Fruit fly (Drosophila melanogaster) whole organism, embryonic: Measurements from ENCODE around the gene Cypl.

Source experiments
- Bteb2 ChIP-seq: fragments of 200-800 bp; sonication (Bioruptor generic); optimal IDR thresholded peaks from 2 replicates; lab custom pipeline; 2016; ENCODE audit warnings: missing biosample characterization, missing genetic modification characterization
- C15 ChIP-seq: fragments of 200-800 bp; sonication (Bioruptor generic); IDR thresholded peaks from 3 replicates; pipeline ENCODE4 v1.3.6; 2022; ENCODE audit warnings: missing biosample characterization, missing genetic modification characterization
- CG12659 ChIP-seq: fragments of 200-800 bp; sonication (Bioruptor generic); optimal IDR thresholded peaks from 3 replicates; lab custom pipeline; 2017; ENCODE audit warnings: mild to moderate bottlenecking, missing biosample characterization, missing genetic modification reagents, missing genetic modification characterization
- CG13424 ChIP-seq: fragments of 200-800 bp; sonication (Bioruptor generic); optimal IDR thresholded peaks from 2 replicates; lab custom pipeline; 2019; ENCODE audit warnings: missing biosample characterization, mild to moderate bottlenecking, missing genetic modification characterization, moderate library complexity
- CG15514 ChIP-seq: fragments of 200-800 bp; sonication (Bioruptor generic); optimal IDR thresholded peaks from 3 replicates; lab custom pipeline; 2017; ENCODE audit warnings: missing biosample characterization, missing genetic modification characterization, mild to moderate bottlenecking, moderate library complexity, missing genetic modification reagents
- CG16815 ChIP-seq: fragments of 200-800 bp; sonication (Bioruptor generic); optimal IDR thresholded peaks from 3 replicates; lab custom pipeline; 2017; ENCODE audit warnings: missing biosample characterization, mild to moderate bottlenecking, missing genetic modification characterization
- CG17385 ChIP-seq: fragments of 200-800 bp; sonication (Bioruptor generic); optimal IDR thresholded peaks from 3 replicates; lab custom pipeline; 2018; ENCODE audit warnings: missing biosample characterization, mild to moderate bottlenecking, missing genetic modification characterization
- CG17802 ChIP-seq: fragments of 200-800 bp; sonication (Bioruptor generic); optimal IDR thresholded peaks from 2 replicates; lab custom pipeline; 2018; ENCODE audit warnings: missing biosample characterization, mild to moderate bottlenecking, missing genetic modification characterization, moderate library complexity
- CG18262 ChIP-seq: fragments of 200-800 bp; optimal IDR thresholded peaks from 3 replicates; lab custom pipeline; 2019; ENCODE audit warnings: missing biosample characterization, mild to moderate bottlenecking, missing genetic modification characterization, moderate library complexity
- CG18619 ChIP-seq: fragments of 200-800 bp; sonication (Bioruptor generic); optimal IDR thresholded peaks from 3 replicates; lab custom pipeline; 2017; ENCODE audit warnings: missing biosample characterization, mild to moderate bottlenecking, missing genetic modification characterization
- CG2889 ChIP-seq: fragments of 200-800 bp; sonication (Bioruptor generic); IDR thresholded peaks from 3 replicates; pipeline ENCODE4 v1.3.6; 2022; ENCODE audit warnings: missing biosample characterization, missing genetic modification characterization
- CG30020 ChIP-seq: fragments of 200-800 bp; optimal IDR thresholded peaks from 2 replicates; lab custom pipeline; 2019; ENCODE audit warnings: missing biosample characterization, mild to moderate bottlenecking, missing genetic modification characterization, moderate library complexity
- CG3163 ChIP-seq: fragments of 200-800 bp; sonication (Bioruptor generic); optimal IDR thresholded peaks from 3 replicates; lab custom pipeline; 2016; ENCODE audit warnings: missing biosample characterization, missing genetic modification characterization
- CG32767 ChIP-seq: fragments of 200-800 bp; sonication (Bioruptor generic); IDR thresholded peaks from 2 replicates; pipeline ENCODE4 v1.3.6; 2022; ENCODE audit warnings: missing biosample characterization, missing genetic modification characterization
- CG3726 ChIP-seq: fragments of 200-800 bp; sonication (Bioruptor generic); IDR thresholded peaks from 3 replicates; pipeline ENCODE4, ENCODE4 v1.3.6; 2022; ENCODE audit warnings: missing biosample characterization, missing genetic modification characterization
- CG8089 ChIP-seq: fragments of 200-800 bp; sonication (Bioruptor generic); optimal IDR thresholded peaks from 3 replicates; lab custom pipeline; 2016; ENCODE audit warnings: missing biosample characterization, missing genetic modification characterization
- CG8388 ChIP-seq: fragments of 200-800 bp; sonication (Bioruptor generic); optimal IDR thresholded peaks from 2 replicates; lab custom pipeline; 2019; ENCODE audit warnings: missing biosample characterization, mild to moderate bottlenecking, missing genetic modification characterization, moderate library complexity
- D19B ChIP-seq: fragments of 200-800 bp; sonication (Bioruptor generic); optimal IDR thresholded peaks from 2 replicates; lab custom pipeline; 2017; ENCODE audit warnings: missing biosample characterization, mild to moderate bottlenecking, missing genetic modification characterization
- Doc2 ChIP-seq: fragments of 200-800 bp; sonication (Bioruptor generic); IDR thresholded peaks from 2 replicates; pipeline ENCODE4 v1.3.6; 2022; ENCODE audit warnings: missing biosample characterization, missing genetic modification characterization
- Drgx ChIP-seq: fragments of 200-800 bp; sonication (Bioruptor generic); IDR thresholded peaks from 2 replicates; pipeline ENCODE4 v1.3.6; 2022; ENCODE audit warnings: missing biosample characterization, missing genetic modification characterization
- HHEX ChIP-seq: fragments of 200-800 bp; sonication (Bioruptor generic); optimal IDR thresholded peaks from 3 replicates; lab custom pipeline; 2017; ENCODE audit warnings: missing biosample characterization, mild to moderate bottlenecking, missing genetic modification characterization, missing genetic modification reagents
- HmgD ChIP-seq: fragments of 200-800 bp; sonication (Bioruptor generic); optimal IDR thresholded peaks from 3 replicates; lab custom pipeline; 2016; ENCODE audit warnings: missing biosample characterization, missing genetic modification characterization
- Hr39 ChIP-seq: fragments of >200 bp; optimal IDR thresholded peaks from 2 replicates; lab custom pipeline; 2017
- Myb ChIP-seq: fragments of 200-800 bp; sonication (Bioruptor generic); optimal IDR thresholded peaks from 2 replicates; lab custom pipeline; 2016; ENCODE audit warnings: missing biosample characterization, missing genetic modification characterization
- NC2α ChIP-seq: fragments of 200-800 bp; sonication (Bioruptor generic); optimal IDR thresholded peaks from 2 replicates; lab custom pipeline; 2016; ENCODE audit warnings: missing biosample characterization, missing genetic modification characterization
- NK7.1 ChIP-seq: fragments of 200-800 bp; sonication (Bioruptor generic); optimal IDR thresholded peaks from 3 replicates; lab custom pipeline; 2016; ENCODE audit warnings: missing biosample characterization, missing genetic modification characterization
- Neu2 ChIP-seq: fragments of 200-800 bp; sonication (Bioruptor generic); optimal IDR thresholded peaks from 3 replicates; lab custom pipeline; 2016; ENCODE audit warnings: missing biosample characterization, missing genetic modification characterization, borderline replicate concordance
- Oli ChIP-seq: fragments of 200-800 bp; sonication (Bioruptor generic); optimal IDR thresholded peaks from 2 replicates; lab custom pipeline; 2018; ENCODE audit warnings: missing biosample characterization, mild to moderate bottlenecking, missing genetic modification characterization, moderate library complexity
- Opbp ChIP-seq: fragments of 200-800 bp; sonication (Bioruptor generic); IDR thresholded peaks from 3 replicates; pipeline ENCODE4 v1.3.6; 2022; ENCODE audit warnings: missing biosample characterization, missing genetic modification characterization; ENCODE audit not compliant: partially characterized antibody
- Side ChIP-seq: fragments of 200-800 bp; sonication (Bioruptor generic); optimal IDR thresholded peaks from 2 replicates; lab custom pipeline; 2016; ENCODE audit warnings: missing biosample characterization, missing genetic modification characterization
- Sox102F ChIP-seq: fragments of 200-800 bp; sonication (Bioruptor generic); optimal IDR thresholded peaks from 2 replicates; lab custom pipeline; 2018; ENCODE audit warnings: missing biosample characterization, mild to moderate bottlenecking, missing genetic modification characterization, moderate library complexity
- Vsx1 ChIP-seq: fragments of 200-800 bp; sonication (Bioruptor generic); optimal IDR thresholded peaks from 2 replicates; lab custom pipeline; 2017; ENCODE audit warnings: missing biosample characterization, mild to moderate bottlenecking, missing genetic modification characterization, missing genetic modification reagents
- ase ChIP-seq: fragments of 200-800 bp; sonication (Bioruptor generic); IDR thresholded peaks from 3 replicates; pipeline ENCODE4 v1.3.6; 2022; ENCODE audit warnings: missing biosample characterization, missing genetic modification characterization
- chinmo ChIP-seq: fragments of 200-800 bp; sonication (Bioruptor generic); IDR thresholded peaks from 4 replicates; pipeline ENCODE4 v1.3.6; 2022; ENCODE audit warnings: missing biosample characterization, missing genetic modification characterization; ENCODE audit not compliant: partially characterized antibody
- gcm2 ChIP-seq: fragments of 200-800 bp; sonication (Bioruptor generic); optimal IDR thresholded peaks from 2 replicates; lab custom pipeline; 2016; ENCODE audit warnings: missing biosample characterization, missing genetic modification characterization
- hkb ChIP-seq, 2 experiments: fragments of 200-800 bp in 1 of 2; fragments of >200 bp in 1 of 2; sonication (Bioruptor generic) in 1 of 2; IDR thresholded peaks in 1 of 2; optimal IDR thresholded peaks in 1 of 2; 2 replicates each; pipeline versions ENCODE4 v1.3.6 to Lab custom; 2017 to 2022; ENCODE audit warnings: missing biosample characterization in 1 of 2, missing genetic modification characterization in 1 of 2
- inv ChIP-seq: fragments of 200-800 bp; sonication (Bioruptor generic); IDR thresholded peaks from 2 replicates; pipeline ENCODE4 v1.3.6; 2022; ENCODE audit warnings: missing biosample characterization, missing genetic modification characterization; ENCODE audit not compliant: partially characterized antibody
- ken ChIP-seq: fragments of 200-800 bp; sonication (Bioruptor generic); IDR thresholded peaks from 3 replicates; pipeline ENCODE4 v1.3.6; 2022; ENCODE audit warnings: missing biosample characterization, missing genetic modification characterization
- lilli ChIP-seq: fragments of 200-800 bp; sonication (Bioruptor generic); optimal IDR thresholded peaks from 3 replicates; lab custom pipeline; 2016; ENCODE audit warnings: missing biosample characterization, missing genetic modification characterization
- nau ChIP-seq: fragments of 200-800 bp; sonication (Bioruptor generic); optimal IDR thresholded peaks from 3 replicates; lab custom pipeline; 2017; ENCODE audit warnings: missing biosample characterization, mild to moderate bottlenecking, missing genetic modification characterization, missing genetic modification reagents
- oc ChIP-seq: fragments of 200-800 bp; sonication (Bioruptor generic); optimal IDR thresholded peaks from 2 replicates; lab custom pipeline; 2018; ENCODE audit warnings: missing biosample characterization, mild to moderate bottlenecking, missing genetic modification characterization, moderate library complexity
- p53 ChIP-seq: fragments of 200-800 bp; sonication (Bioruptor generic); optimal IDR thresholded peaks from 2 replicates; lab custom pipeline; 2016; ENCODE audit warnings: missing biosample characterization, missing genetic modification characterization
- pho ChIP-seq: fragments of 200-800 bp; sonication (Bioruptor generic); optimal IDR thresholded peaks from 2 replicates; lab custom pipeline; 2016; ENCODE audit warnings: missing biosample characterization, missing genetic modification characterization
- ranshi ChIP-seq: fragments of 200-800 bp; sonication (Bioruptor generic); IDR thresholded peaks from 2 replicates; pipeline ENCODE4 v1.3.6; 2022; ENCODE audit warnings: missing biosample characterization, missing genetic modification characterization
- sc ChIP-seq, 3 experiments: fragments of >200 bp in 2 of 3; fragments of 200-800 bp in 1 of 3; sonication (Bioruptor generic) in 1 of 3; optimal IDR thresholded peaks; 2 replicates in 2 of 3; 3 replicates in 1 of 3; lab custom pipeline; 2017; ENCODE audit warnings: mild to moderate bottlenecking in 1 of 3, missing biosample characterization in 1 of 3, missing genetic modification characterization in 1 of 3, missing genetic modification reagents in 1 of 3
- trh ChIP-seq: fragments of 200-800 bp; sonication (Bioruptor generic); optimal IDR thresholded peaks from 2 replicates; lab custom pipeline; 2016; ENCODE audit warnings: missing biosample characterization, missing genetic modification characterization
- tup ChIP-seq: fragments of 200-800 bp; sonication (Bioruptor generic); optimal IDR thresholded peaks from 2 replicates; lab custom pipeline; 2016; ENCODE audit warnings: missing biosample characterization, mild to moderate bottlenecking, missing genetic modification characterization, moderate library complexity
- twi ChIP-seq: fragments of 200-800 bp; optimal IDR thresholded peaks from 2 replicates; lab custom pipeline; 2019; ENCODE audit warnings: missing biosample characterization, mild to moderate bottlenecking, missing genetic modification characterization, moderate library complexity
- yki ChIP-seq: fragments of >200 bp; optimal IDR thresholded peaks from 3 replicates; lab custom pipeline; 2018

Gene Cypl

DNA sequence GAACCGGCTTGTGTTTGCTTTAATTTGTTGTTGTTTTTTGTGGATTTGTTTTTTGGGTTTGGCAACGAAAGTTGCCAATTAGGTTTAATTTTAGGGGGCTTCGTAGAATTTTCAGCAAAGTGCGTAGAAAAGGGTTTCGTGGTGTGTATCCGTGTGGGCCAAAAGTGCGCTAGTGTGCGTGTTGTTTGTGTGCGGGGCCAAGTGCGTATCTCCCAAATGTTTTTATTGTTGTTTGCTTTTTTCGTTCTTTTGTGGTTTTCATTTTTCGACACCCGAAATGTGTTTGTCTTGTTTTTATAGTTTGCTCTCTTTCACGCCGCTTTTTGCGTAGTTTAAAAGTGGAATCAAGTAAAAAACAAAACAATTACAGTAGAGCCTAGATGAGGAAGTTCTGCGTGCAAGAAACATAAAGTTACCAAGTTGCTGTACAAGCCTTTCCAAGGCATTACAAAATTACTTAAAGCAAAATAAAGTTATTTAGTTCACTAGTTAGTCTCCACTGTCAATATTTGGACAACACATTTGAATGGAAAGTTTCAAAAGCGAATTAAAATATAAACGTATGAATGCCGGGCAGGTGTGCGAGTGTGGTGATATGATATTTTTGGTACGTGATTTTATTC, 4.2 kb upstream of the Cypl start (continued):
- TF ChIP-seq HHEX (GFP tag; lab: Kevin White, UChicago) (peak; percentile 46), CG15514 (GFP tag; lab: Kevin White, UChicago) (peak; percentile 80), CG13424 (tag; lab: Kevin White, UChicago) (peak; percentile 34), CG18619 (peak; percentile 84), D19B (GFP tag; lab: Kevin White, UChicago) (peak; percentile 73), CG17385 (GFP tag; lab: Kevin White, UChicago) (peak; percentile 66), Doc2 (GFP tag; lab: Robert Waterston, UW) (no peak; the same call in 1 of the 2 replicates), twi (peak; percentile 9), Opbp (no peak), tup (GFP tag; lab: Kevin White, UChicago) (peak; percentile 69), Side (GFP tag; lab: Kevin White, UChicago) (peak; percentile 68), Hr39 (lab: Kevin White, UChicago) (no peak), HmgD (GFP tag; lab: Kevin White, UChicago) (peak; percentile 8), Myb (GFP tag; lab: Kevin White, UChicago) (peak; percentile 71), sc (optimal IDR thresholded peaks at IDR 0.05; lab: Kevin White, UChicago) (no peak), sc (GFP tag; optimal IDR thresholded peaks at IDR 0.05; lab: Kevin White, UChicago) (no peak), trh (GFP tag; lab: Kevin White, UChicago) (no peak), CG32767 (GFP tag; lab: Robert Waterston, UW) (peak; percentile 61), Bteb2 (GFP tag; lab: Kevin White, UChicago) (peak; percentile 87), C15 (GFP tag; lab: Robert Waterston, UW) (peak; percentile 66; the same call in 2 of the 3 replicates), CG30020 (no peak), Neu2 (GFP tag; lab: Kevin White, UChicago) (no peak), CG8089 (peak; percentile 1), inv (GFP tag; lab: Robert Waterston, UW) (no peak), CG3163 (GFP tag; lab: Kevin White, UChicago) (peak; percentile 49), NK7.1 (GFP tag; lab: Kevin White, UChicago) (peak; percentile 53), CG16815 (GFP tag; lab: Kevin White, UChicago) (peak; percentile 71), p53 (peak; percentile 21), CG12659 (GFP tag; lab: Kevin White, UChicago) (peak; percentile 74), CG18262 (tag; lab: Kevin White, UChicago) (peak; percentile 20), ken (GFP tag; lab: Robert Waterston, UW) (peak; percentile 59; the same call in 1 of the 3 replicates), Vsx1 (peak; percentile 52), Sox102F (GFP tag; lab: Kevin White, UChicago) (peak; percentile 68), Drgx (GFP tag; lab: Robert Waterston, UW) (peak; percentile 55; the same call in 1 of the 2 replicates), ase (GFP tag; lab: Robert Waterston, UW) (peak; percentile 68; the same call in 1 of the 3 replicates), ranshi (GFP tag; lab: Robert Waterston, UW) (peak; percentile 69; the same call in 1 of the 2 replicates), NC2α (peak; percentile 20), hkb (optimal IDR thresholded peaks at IDR 0.05; lab: Kevin White, UChicago) (no peak), hkb (GFP tag; IDR thresholded peaks at IDR 0.05; lab: Robert Waterston, UW) (peak; percentile 61), chinmo (peak; percentile 65; the same call in 1 of the 4 replicates), lilli (GFP tag; lab: Kevin White, UChicago) (peak; percentile 95), nau (peak; percentile 30), Oli (tag; lab: Kevin White, UChicago) (peak; percentile 54), pho (peak; percentile 94), CG2889 (peak; percentile 83; the same call in 2 of the 3 replicates), gcm2 (no peak), oc (tag; lab: Kevin White, UChicago) (peak; percentile 11), CG17802 (tag; lab: Kevin White, UChicago) (no peak), CG8388 (GFP tag; lab: Kevin White, UChicago) (peak; percentile 8), yki (lab: Kevin White, UChicago) (no peak), CG3726 (no peak)
